Fruit fly (Drosophila melanogaster) whole organism, embryonic: Measurements from ENCODE around the gene Tbca.

Experiments
- Ada2b ChIP-seq: fragments of 200-800 bp; sonication (Bioruptor generic); IDR thresholded peaks from 2 replicates; pipeline ENCODE4 v1.3.6; 2022; ENCODE audit warnings: missing biosample characterization, missing genetic modification characterization
- Atf3 ChIP-seq: fragments of 200-800 bp; sonication (Bioruptor generic); optimal IDR thresholded peaks from 3 replicates; lab custom pipeline; 2016; ENCODE audit warnings: missing biosample characterization, missing genetic modification characterization
- CG10565 ChIP-seq: fragments of 200-800 bp; sonication (Bioruptor generic); optimal IDR thresholded peaks from 3 replicates; lab custom pipeline; 2016; ENCODE audit warnings: missing biosample characterization, mild to moderate bottlenecking, missing genetic modification characterization
- CG10979 ChIP-seq: fragments of 200-800 bp; sonication (Bioruptor generic); optimal IDR thresholded peaks from 2 replicates; lab custom pipeline; 2018; ENCODE audit warnings: missing biosample characterization, mild to moderate bottlenecking, missing genetic modification characterization, moderate library complexity
- CG12299 ChIP-seq: fragments of 200-800 bp; sonication (Bioruptor generic); optimal IDR thresholded peaks from 2 replicates; lab custom pipeline; 2018; ENCODE audit warnings: missing biosample characterization, mild to moderate bottlenecking, missing genetic modification characterization
- CG12769 ChIP-seq: fragments of 200-800 bp; sonication (Bioruptor generic); optimal IDR thresholded peaks from 2 replicates; lab custom pipeline; 2019; ENCODE audit warnings: missing biosample characterization, mild to moderate bottlenecking, missing genetic modification characterization, moderate library complexity
- CG13894 ChIP-seq: fragments of 200-800 bp; sonication (Bioruptor generic); optimal IDR thresholded peaks from 3 replicates; lab custom pipeline; 2018; ENCODE audit warnings: missing biosample characterization, mild to moderate bottlenecking, missing genetic modification characterization, moderate library complexity
- CG14860 ChIP-seq: fragments of 200-800 bp; sonication (Bioruptor generic); IDR thresholded peaks from 3 replicates; pipeline ENCODE4 v1.3.6; 2022; ENCODE audit warnings: missing biosample characterization, missing genetic modification characterization; ENCODE audit not compliant: partially characterized antibody
- CG14965 ChIP-seq: fragments of 200-800 bp; sonication (Bioruptor generic); optimal IDR thresholded peaks from 2 replicates; lab custom pipeline; 2016; ENCODE audit warnings: missing biosample characterization, missing genetic modification characterization, borderline replicate concordance
- CG15269 ChIP-seq: fragments of 200-800 bp; sonication (Bioruptor generic); optimal IDR thresholded peaks from 2 replicates; lab custom pipeline; 2018; ENCODE audit warnings: missing biosample characterization, mild to moderate bottlenecking, missing genetic modification characterization, moderate library complexity
- CG16813 ChIP-seq: fragments of 200-800 bp; sonication (Bioruptor generic); IDR thresholded peaks from 3 replicates; pipeline ENCODE4 v1.3.6; 2022; ENCODE audit warnings: missing biosample characterization, missing genetic modification characterization; ENCODE audit not compliant: partially characterized antibody
- CG16815 ChIP-seq: fragments of 200-800 bp; sonication (Bioruptor generic); optimal IDR thresholded peaks from 3 replicates; lab custom pipeline; 2017; ENCODE audit warnings: missing biosample characterization, mild to moderate bottlenecking, missing genetic modification characterization
- CG17612 ChIP-seq: fragments of 200-800 bp; sonication (Bioruptor generic); IDR thresholded peaks from 2 replicates; pipeline ENCODE4 v1.3.6; 2022; ENCODE audit warnings: missing biosample characterization, missing genetic modification characterization
- CG17912 ChIP-seq: fragments of 200-800 bp; sonication (Bioruptor generic); optimal IDR thresholded peaks from 2 replicates; lab custom pipeline; 2018; ENCODE audit warnings: missing biosample characterization, mild to moderate bottlenecking, missing genetic modification characterization
- CG18599 ChIP-seq: fragments of 200-800 bp; sonication (Bioruptor generic); optimal IDR thresholded peaks from 3 replicates; lab custom pipeline; 2017; ENCODE audit warnings: missing biosample characterization, missing genetic modification characterization, mild to moderate bottlenecking, moderate library complexity, missing genetic modification reagents
- CG2116 ChIP-seq: fragments of 200-800 bp; sonication (Bioruptor generic); optimal IDR thresholded peaks from 3 replicates; lab custom pipeline; 2018; ENCODE audit warnings: missing biosample characterization, mild to moderate bottlenecking, missing genetic modification characterization
- CG3065 ChIP-seq: fragments of 200-800 bp; sonication (Bioruptor generic); optimal IDR thresholded peaks from 2 replicates; lab custom pipeline; 2016; ENCODE audit warnings: missing biosample characterization, missing genetic modification characterization
- CG32767 ChIP-seq: fragments of 200-800 bp; sonication (Bioruptor generic); IDR thresholded peaks from 2 replicates; pipeline ENCODE4 v1.3.6; 2022; ENCODE audit warnings: missing biosample characterization, missing genetic modification characterization
- CG4617 ChIP-seq: fragments of 200-800 bp; sonication (Bioruptor generic); optimal IDR thresholded peaks from 3 replicates; lab custom pipeline; 2016; ENCODE audit warnings: missing biosample characterization, missing genetic modification characterization, borderline replicate concordance
- CG6765 ChIP-seq: fragments of 200-800 bp; sonication (Bioruptor generic); optimal IDR thresholded peaks from 3 replicates; lab custom pipeline; 2017; ENCODE audit warnings: missing biosample characterization, mild to moderate bottlenecking, missing genetic modification characterization
- CG6813 ChIP-seq: fragments of 200-800 bp; sonication (Bioruptor generic); optimal IDR thresholded peaks from 2 replicates; lab custom pipeline; 2017; ENCODE audit warnings: missing biosample characterization, missing genetic modification characterization, mild to moderate bottlenecking, moderate library complexity, missing genetic modification reagents
- Dad ChIP-seq: fragments of 200-800 bp; sonication (Bioruptor generic); optimal IDR thresholded peaks from 3 replicates; lab custom pipeline; 2016; ENCODE audit warnings: missing biosample characterization, missing genetic modification characterization
- Deaf1 ChIP-seq: fragments of 200-800 bp; optimal IDR thresholded peaks from 3 replicates; lab custom pipeline; 2019; ENCODE audit warnings: missing biosample characterization, mild to moderate bottlenecking, missing genetic modification characterization, moderate library complexity
- E2f1 ChIP-seq: fragments of 200-800 bp; sonication (Bioruptor generic); IDR thresholded peaks from 2 replicates; pipeline ENCODE4 v1.3.6; 2022; ENCODE audit warnings: missing biosample characterization, missing genetic modification characterization
- Fer2 ChIP-seq: fragments of 200-800 bp; sonication (Bioruptor generic); optimal IDR thresholded peaks from 2 replicates; lab custom pipeline; 2018; ENCODE audit warnings: missing biosample characterization, mild to moderate bottlenecking, missing genetic modification characterization, moderate library complexity
- H2.0 ChIP-seq: fragments of 200-800 bp; sonication (Bioruptor generic); IDR thresholded peaks from 2 replicates; pipeline ENCODE4 v1.3.6; 2022; ENCODE audit warnings: missing biosample characterization, missing genetic modification characterization
- Hmx ChIP-seq: fragments of 200-800 bp; sonication (Bioruptor generic); optimal IDR thresholded peaks from 2 replicates; lab custom pipeline; 2016; ENCODE audit warnings: missing biosample characterization, missing genetic modification characterization
- Lpt ChIP-seq: fragments of >200 bp; optimal IDR thresholded peaks from 2 replicates; lab custom pipeline; 2018; ENCODE audit warnings: missing biosample characterization, missing genetic modification characterization
- Nf-YA ChIP-seq: fragments of 200-800 bp; sonication (Bioruptor generic); IDR thresholded peaks from 2 replicates; pipeline ENCODE4 v1.3.6; 2022; ENCODE audit warnings: missing biosample characterization, missing genetic modification characterization
- Pdp1 ChIP-seq, 2 experiments: fragments of 200-800 bp; sonication (Bioruptor generic); optimal IDR thresholded peaks; 3 replicates each; lab custom pipeline; 2016; ENCODE audit warnings: missing biosample characterization in 2 of 2, missing genetic modification characterization in 2 of 2, mild to moderate bottlenecking in 1 of 2, moderate library complexity in 1 of 2
- Xbp1 ChIP-seq: fragments of 200-800 bp; sonication (Bioruptor generic); optimal IDR thresholded peaks from 3 replicates; lab custom pipeline; 2016; ENCODE audit warnings: missing biosample characterization, mild to moderate bottlenecking, missing genetic modification characterization
- YL-1 ChIP-seq: fragments of 200-800 bp; sonication (Bioruptor generic); optimal IDR thresholded peaks from 3 replicates; lab custom pipeline; 2017; ENCODE audit warnings: missing biosample characterization, mild to moderate bottlenecking, missing genetic modification characterization
- ap ChIP-seq: fragments of 200-800 bp; sonication (Bioruptor generic); IDR thresholded peaks from 2 replicates; pipeline ENCODE4 v1.3.6; 2022; ENCODE audit warnings: missing biosample characterization, missing genetic modification characterization
- ara ChIP-seq: fragments of 200-800 bp; sonication (Bioruptor generic); IDR thresholded peaks from 2 replicates; pipeline ENCODE4 v1.3.6; 2022; ENCODE audit warnings: missing biosample characterization, missing genetic modification characterization
- ato ChIP-seq: fragments of 200-800 bp; sonication (Bioruptor generic); IDR thresholded peaks from 2 replicates; pipeline ENCODE4 v1.3.6; 2022; ENCODE audit warnings: missing biosample characterization, missing genetic modification characterization; ENCODE audit not compliant: partially characterized antibody
- bowl ChIP-seq: fragments of 200-800 bp; sonication (Bioruptor generic); IDR thresholded peaks from 2 replicates; pipeline ENCODE4 v1.3.6; 2022; ENCODE audit warnings: missing biosample characterization, missing genetic modification characterization
- crol ChIP-seq: fragments of 200-800 bp; sonication (Bioruptor generic); IDR thresholded peaks from 2 replicates; pipeline ENCODE4 v1.3.6; 2022; ENCODE audit warnings: missing biosample characterization, missing genetic modification characterization
- dati ChIP-seq: fragments of 200-800 bp; sonication (Bioruptor generic); IDR thresholded peaks from 2 replicates; pipeline ENCODE4 v1.3.6; 2022; ENCODE audit warnings: missing biosample characterization, missing genetic modification characterization
- dimm ChIP-seq: fragments of 200-800 bp; sonication (Bioruptor generic); IDR thresholded peaks from 2 replicates; pipeline ENCODE4 v1.3.6; 2022; ENCODE audit warnings: missing biosample characterization, missing genetic modification characterization
- eyg ChIP-seq: fragments of 200-800 bp; sonication (Bioruptor generic); optimal IDR thresholded peaks from 3 replicates; lab custom pipeline; 2016; ENCODE audit warnings: missing biosample characterization, missing genetic modification characterization
- luna ChIP-seq: fragments of 200-800 bp; sonication (Bioruptor generic); optimal IDR thresholded peaks from 2 replicates; lab custom pipeline; 2016; ENCODE audit warnings: missing biosample characterization, missing genetic modification characterization
- onecut ChIP-seq: fragments of 200-800 bp; sonication (Bioruptor generic); IDR thresholded peaks from 2 replicates; pipeline ENCODE4 v1.3.6; 2022; ENCODE audit warnings: missing biosample characterization, missing genetic modification characterization
- phol ChIP-seq: fragments of 200-800 bp; sonication (Bioruptor generic); optimal IDR thresholded peaks from 3 replicates; lab custom pipeline; 2018; ENCODE audit warnings: missing biosample characterization, mild to moderate bottlenecking, missing genetic modification characterization, moderate library complexity
- prd ChIP-seq, 3 experiments: fragments of >200 bp in 2 of 3; fragments of 200-800 bp in 1 of 3; sonication (Bioruptor generic) in 1 of 3; optimal IDR thresholded peaks in 2 of 3; IDR thresholded peaks in 1 of 3; 2 replicates in 2 of 3; 3 replicates in 1 of 3; pipeline versions ENCODE4 v1.3.6 to Lab custom; 2017 to 2022; ENCODE audit warnings: missing biosample characterization in 1 of 3, missing genetic modification characterization in 1 of 3
- stc ChIP-seq: fragments of 200-800 bp; sonication (Bioruptor generic); IDR thresholded peaks from 2 replicates; pipeline ENCODE4 v1.3.6; 2022; ENCODE audit warnings: missing biosample characterization, missing genetic modification characterization
- tll ChIP-seq, 2 experiments: fragments of 200-800 bp in 1 of 2; fragments of >200 bp in 1 of 2; sonication (Bioruptor generic) in 1 of 2; optimal IDR thresholded peaks; 2 replicates each; lab custom pipeline; 2017 to 2019; ENCODE audit warnings: missing biosample characterization in 2 of 2, missing genetic modification characterization in 2 of 2, mild to moderate bottlenecking in 1 of 2, moderate library complexity in 1 of 2
- zen2 ChIP-seq: fragments of 200-800 bp; sonication (Bioruptor generic); IDR thresholded peaks from 3 replicates; pipeline ENCODE4 v1.3.6; 2022; ENCODE audit warnings: missing biosample characterization, missing genetic modification characterization; ENCODE audit not compliant: partially characterized antibody

The Tbca gene

DNA sequence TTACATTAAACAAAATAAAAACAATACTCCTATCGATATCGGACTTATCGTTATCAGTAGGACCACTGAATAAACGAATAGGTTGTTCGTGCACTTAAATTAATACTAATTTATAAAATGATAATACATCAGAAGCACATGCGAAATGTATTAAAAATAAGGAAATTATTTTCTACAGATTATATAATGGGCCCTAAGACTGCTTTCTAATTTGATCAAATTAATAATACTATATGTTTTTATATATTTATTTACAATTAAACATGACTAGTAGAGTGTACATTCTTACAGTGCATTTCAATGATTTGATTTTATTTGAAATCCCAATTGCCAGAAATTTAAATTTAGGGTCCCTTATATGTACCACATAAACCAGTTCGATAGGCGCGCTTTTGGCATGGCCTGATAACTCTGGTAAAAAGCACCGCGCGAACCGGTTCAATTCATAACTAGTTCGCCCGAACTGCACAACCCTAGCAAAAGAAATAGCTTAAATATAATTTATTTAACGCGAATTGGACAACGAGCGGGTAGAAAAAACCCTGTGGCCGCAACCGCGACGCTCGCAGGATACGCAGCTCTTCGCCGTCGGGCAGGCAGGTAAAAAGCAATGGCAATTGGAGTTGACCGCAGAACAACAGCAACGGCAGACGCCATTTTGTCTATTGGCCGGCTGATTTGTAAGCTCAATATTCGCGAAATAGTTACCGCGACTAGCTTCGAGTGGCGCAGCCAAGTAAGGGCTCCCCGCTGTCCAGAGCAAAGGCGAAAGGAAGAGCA lies 33.5 kb downstream of the Tbca start, which contains the start of the genes CG2126 and faf (continued):
- TF ChIP-seq CG6765 (peak; percentile 13), CG3065 (GFP tag; lab: Kevin White, UChicago) (peak; percentile 21), Ada2b (GFP tag; lab: Robert Waterston, UW) (peak; percentile 68), Xbp1 (GFP tag; lab: Kevin White, UChicago) (peak; percentile 85), CG15269 (tag; lab: Kevin White, UChicago) (peak; percentile 84), dimm (peak; percentile 49; the same call in 1 of the 2 replicates), ara (GFP tag; lab: Robert Waterston, UW) (peak; percentile 62; the same call in 1 of the 2 replicates), Hmx (GFP tag; lab: Kevin White, UChicago) (no peak), CG16815 (GFP tag; lab: Kevin White, UChicago) (peak; percentile 54), CG10979 (tag; lab: Kevin White, UChicago) (peak; percentile 72), CG14860 (GFP tag; lab: Robert Waterston, UW) (peak; percentile 33; the same call in 2 of the 3 replicates), zen2 (no peak), ato (GFP tag; lab: Robert Waterston, UW) (no peak), CG17612 (GFP tag; lab: Robert Waterston, UW) (no peak; the same call in 1 of the 2 replicates), crol (GFP tag; lab: Robert Waterston, UW) (no peak), H2.0 (peak; percentile 78), CG12299 (tag; lab: Kevin White, UChicago) (peak; percentile 70), prd (optimal IDR thresholded peaks at IDR 0.05; lab: Kevin White, UChicago) (no peak), prd (GFP tag; IDR thresholded peaks at IDR 0.05; lab: Robert Waterston, UW) (peak; percentile 84), CG6813 (GFP tag; lab: Kevin White, UChicago) (peak; percentile 14), ap (GFP tag; lab: Robert Waterston, UW) (no peak), CG4617 (peak; percentile 52), YL-1 (GFP tag; lab: Kevin White, UChicago) (peak; percentile 12), E2f1 (GFP tag; lab: Robert Waterston, UW) (peak; percentile 66), Lpt (GFP tag; lab: Kevin White, UChicago) (no peak), luna (GFP tag; lab: Kevin White, UChicago) (no peak), CG10565 (no peak), CG16813 (GFP tag; lab: Robert Waterston, UW) (peak; percentile 46; the same call in 1 of the 3 replicates), CG32767 (peak; percentile 68), onecut (GFP tag; lab: Robert Waterston, UW) (peak; percentile 64), CG17912 (GFP tag; lab: Kevin White, UChicago) (peak; percentile 42), CG14965 (GFP tag; lab: Kevin White, UChicago) (no peak), phol (tag; lab: Kevin White, UChicago) (peak; percentile 90), CG18599 (no peak), CG13894 (no peak), bowl (GFP tag; lab: Robert Waterston, UW) (0 out of 2 replicates have a peak, but pooled peaks have one; percentile 32), Pdp1 (GFP tag; optimal IDR thresholded peaks at IDR 0.05; lab: Kevin White, UChicago) (peak; percentile 54 to 68), Atf3 (GFP tag; lab: Kevin White, UChicago) (peak; percentile 3), tll (GFP tag; optimal IDR thresholded peaks at IDR 0.05; lab: Kevin White, UChicago) (no peak), Deaf1 (tag; lab: Kevin White, UChicago) (peak; percentile 54), stc (GFP tag; lab: Robert Waterston, UW) (peak; percentile 61), dati (GFP tag; lab: Robert Waterston, UW) (no peak), CG2116 (GFP tag; lab: Kevin White, UChicago) (peak; percentile 75), Fer2 (tag; lab: Kevin White, UChicago) (peak; percentile 80), eyg (GFP tag; lab: Kevin White, UChicago) (no peak), Nf-YA (GFP tag; lab: Robert Waterston, UW) (peak; percentile 46; the same call in 1 of the 2 replicates), Dad (GFP tag; lab: Kevin White, UChicago) (peak; percentile 5), CG12769 (tag; lab: Kevin White, UChicago) (no peak)
